Worm (Caenorhabditis elegans) whole organism, mixed stage, embryonic: ENCODE results near the gene ZK1086.3.
A peak's percentile ranks its signal among the peaks of the same experiment; 100 is the strongest.

Source experiments
- M03D4.4 ChIP-seq: sonication (generic microtip); optimal IDR thresholded peaks from 2 replicates; lab custom pipeline; 2017; ENCODE audit warnings: mild to moderate bottlenecking, missing genetic modification characterization, missing compliant biosample characterization
- bed-3 ChIP-seq: fragments of 200-800 bp; sonication (Bioruptor generic); optimal IDR thresholded peaks from 3 replicates; lab custom pipeline; 2018; ENCODE audit warnings: mild to moderate bottlenecking, missing genetic modification characterization, moderate library complexity, missing compliant biosample characterization
- ceh-39 ChIP-seq: fragments of 150-350 bp; optimal IDR thresholded peaks from 2 replicates; lab custom pipeline; 2014; ENCODE audit warnings: missing biosample characterization, missing genetic modification characterization
- ceh-43 ChIP-seq: fragments of 200-800 bp; sonication (Bioruptor generic); optimal IDR thresholded peaks from 2 replicates; lab custom pipeline; 2018; ENCODE audit warnings: mild to moderate bottlenecking, missing genetic modification characterization, moderate library complexity, missing compliant biosample characterization
- ceh-83 ChIP-seq: fragments of 200-800 bp; sonication (Bioruptor generic); optimal IDR thresholded peaks from 2 replicates; lab custom pipeline; 2018; ENCODE audit warnings: mild to moderate bottlenecking, missing genetic modification characterization, missing compliant biosample characterization
- ces-1 ChIP-seq: fragments of 150-350 bp; optimal IDR thresholded peaks from 2 replicates; lab custom pipeline; 2014; ENCODE audit warnings: missing biosample characterization, missing genetic modification reagents, missing genetic modification characterization
- cnd-1 ChIP-seq: fragments of 200-800 bp; sonication (Bioruptor generic); optimal IDR thresholded peaks from 2 replicates; lab custom pipeline; 2018; ENCODE audit warnings: mild to moderate bottlenecking, missing genetic modification characterization, missing compliant biosample characterization
- drap-1 ChIP-seq: fragments of 200-800 bp; sonication (Bioruptor generic); optimal IDR thresholded peaks from 3 replicates; lab custom pipeline; 2018; ENCODE audit warnings: mild to moderate bottlenecking, missing genetic modification characterization, missing compliant biosample characterization
- flh-1 ChIP-seq: fragments of 200-800 bp; sonication (Bioruptor generic); optimal IDR thresholded peaks from 2 replicates; lab custom pipeline; 2018; ENCODE audit warnings: mild to moderate bottlenecking, missing genetic modification characterization, moderate library complexity, missing compliant biosample characterization
- ham-2 ChIP-seq: fragments of 200-800 bp; sonication (Bioruptor generic); optimal IDR thresholded peaks from 2 replicates; lab custom pipeline; 2018; ENCODE audit warnings: mild to moderate bottlenecking, missing genetic modification characterization, missing compliant biosample characterization
- lin-13 ChIP-seq: fragments of 150-350 bp; optimal IDR thresholded peaks from 2 replicates; lab custom pipeline; 2014; ENCODE audit warnings: missing biosample characterization, missing genetic modification characterization
- lin-32 ChIP-seq: fragments of 200-800 bp; sonication (Bioruptor generic); optimal IDR thresholded peaks from 2 replicates; lab custom pipeline; 2018; ENCODE audit warnings: mild to moderate bottlenecking, missing genetic modification characterization, missing compliant biosample characterization
- mls-2 ChIP-seq: sonication (generic microtip); optimal IDR thresholded peaks from 2 replicates; lab custom pipeline; 2016; ENCODE audit warnings: mild to moderate bottlenecking, missing genetic modification characterization, moderate library complexity, missing compliant biosample characterization
- nhr-12 ChIP-seq: fragments of 150-350 bp; optimal IDR thresholded peaks from 2 replicates; lab custom pipeline; 2014; ENCODE audit warnings: missing biosample characterization, missing genetic modification characterization
- nhr-237 ChIP-seq: fragments of 150-350 bp; optimal IDR thresholded peaks from 2 replicates; lab custom pipeline; 2014; ENCODE audit warnings: missing biosample characterization, missing genetic modification characterization
- nhr-28 ChIP-seq: fragments of 150-350 bp; optimal IDR thresholded peaks from 2 replicates; lab custom pipeline; 2014; ENCODE audit warnings: missing biosample characterization, missing genetic modification characterization
- pha-4 ChIP-seq: fragments of 150-350 bp; optimal IDR thresholded peaks from 2 replicates; lab custom pipeline; 2018; ENCODE audit warnings: missing biosample characterization, missing genetic modification reagents, missing genetic modification characterization
- sem-2 ChIP-seq: fragments of 200-800 bp; sonication (Bioruptor generic); optimal IDR thresholded peaks from 2 replicates; lab custom pipeline; 2018; ENCODE audit warnings: mild to moderate bottlenecking, missing genetic modification characterization, missing compliant biosample characterization
- snpc-4 ChIP-seq: fragments of 150-350 bp; optimal IDR thresholded peaks from 2 replicates; lab custom pipeline; 2014; ENCODE audit warnings: missing biosample characterization, missing genetic modification characterization
- tbx-8 ChIP-seq: fragments of 200-800 bp; sonication (Bioruptor generic); optimal IDR thresholded peaks from 2 replicates; lab custom pipeline; 2018; ENCODE audit warnings: mild to moderate bottlenecking, missing genetic modification characterization, moderate library complexity, missing compliant biosample characterization
- unc-120 ChIP-seq: sonication (generic microtip); optimal IDR thresholded peaks from 2 replicates; lab custom pipeline; 2017; ENCODE audit warnings: missing genetic modification characterization, missing compliant biosample characterization; ENCODE audit not compliant: poor library complexity, severe bottlenecking
- unc-62 ChIP-seq: fragments of 150-350 bp; optimal IDR thresholded peaks from 2 replicates; lab custom pipeline; 2014; ENCODE audit warnings: missing biosample characterization, missing genetic modification reagents, missing genetic modification characterization
- zip-8 ChIP-seq: fragments of 150-350 bp; optimal IDR thresholded peaks from 2 replicates; lab custom pipeline; 2014; ENCODE audit warnings: missing biosample characterization, missing genetic modification characterization
- ztf-11 ChIP-seq: fragments of 150-350 bp; optimal IDR thresholded peaks from 2 replicates; lab custom pipeline; 2014; ENCODE audit warnings: missing biosample characterization, missing genetic modification characterization

The ZK1086.3 gene

DNA sequence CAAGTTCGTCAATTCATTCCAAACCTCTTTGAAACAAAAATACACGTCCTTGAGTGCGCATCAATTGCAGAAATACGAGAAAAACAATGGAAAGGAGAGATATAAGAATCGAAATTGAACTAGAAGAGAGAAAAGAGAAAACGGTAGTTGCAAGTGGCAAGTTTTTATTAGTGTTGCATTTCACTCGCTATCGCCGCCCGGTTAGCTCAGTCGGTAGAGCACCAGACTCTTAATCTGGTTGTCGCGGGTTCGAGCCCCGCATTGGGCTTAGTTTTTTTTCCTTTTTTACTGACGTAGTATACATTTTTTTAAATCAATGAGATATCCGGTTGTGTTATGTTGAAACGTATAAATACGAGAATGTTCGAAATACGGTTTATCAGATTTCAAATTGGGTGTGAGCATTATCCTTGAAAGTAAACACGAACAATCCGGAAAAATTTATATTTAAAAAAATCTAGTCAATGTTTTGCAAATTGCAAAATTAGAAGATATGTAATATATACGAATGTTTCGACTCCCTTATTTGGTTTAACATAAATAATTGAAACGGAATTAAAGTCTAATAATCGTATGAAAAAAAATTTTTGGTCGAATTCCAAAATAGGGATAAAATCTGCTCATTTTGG lies 9.1 kb upstream of the ZK1086.3 start:
- no peak for TF ChIP-seq cnd-1 (tag; lab: Kevin White, UChicago)
- TF ChIP-seq nhr-12 (tag; lab: Kevin White, UChicago), result no peak
- TF ChIP-seq ceh-39 (tag; lab: Kevin White, UChicago), result no peak
- TF ChIP-seq bed-3 (GFP tag; lab: Kevin White, UChicago), result peak; percentile 31
- no peak for TF ChIP-seq ham-2 (GFP tag; lab: Kevin White, UChicago)
- no peak for TF ChIP-seq pha-4 (tag; lab: Kevin White, UChicago)
- peak; percentile 9 for TF ChIP-seq M03D4.4
- no peak for TF ChIP-seq lin-32 (GFP tag; lab: Kevin White, UChicago)
- TF ChIP-seq flh-1 (GFP tag; lab: Kevin White, UChicago), result peak; percentile 0
- peak; percentile 19 for TF ChIP-seq unc-120 (tag; lab: Kevin White, UChicago)
- no peak for TF ChIP-seq drap-1 (GFP tag; lab: Kevin White, UChicago)
- no peak for TF ChIP-seq mls-2 (tag; lab: Kevin White, UChicago)

DNA sequence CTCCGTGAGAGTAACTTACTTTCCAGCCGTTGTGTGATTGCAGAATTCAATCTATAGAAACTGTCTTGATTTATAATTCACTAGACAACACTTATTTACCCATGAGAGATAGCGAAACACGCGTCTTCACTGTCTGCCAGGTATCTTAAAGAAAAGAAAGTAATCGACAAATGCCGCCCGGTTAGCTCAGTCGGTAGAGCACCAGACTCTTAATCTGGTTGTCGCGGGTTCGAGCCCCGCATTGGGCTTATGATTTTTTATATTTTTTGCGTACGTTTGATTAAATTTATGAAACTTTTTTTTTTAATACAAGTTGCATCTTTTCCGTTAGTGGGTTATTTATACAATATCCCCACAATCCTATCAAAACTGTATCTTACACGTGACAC lies 8.6 kb upstream of the ZK1086.3 start:
- no peak for TF ChIP-seq sem-2
- no peak for TF ChIP-seq tbx-8 (GFP tag; lab: Kevin White, UChicago)

DNA sequence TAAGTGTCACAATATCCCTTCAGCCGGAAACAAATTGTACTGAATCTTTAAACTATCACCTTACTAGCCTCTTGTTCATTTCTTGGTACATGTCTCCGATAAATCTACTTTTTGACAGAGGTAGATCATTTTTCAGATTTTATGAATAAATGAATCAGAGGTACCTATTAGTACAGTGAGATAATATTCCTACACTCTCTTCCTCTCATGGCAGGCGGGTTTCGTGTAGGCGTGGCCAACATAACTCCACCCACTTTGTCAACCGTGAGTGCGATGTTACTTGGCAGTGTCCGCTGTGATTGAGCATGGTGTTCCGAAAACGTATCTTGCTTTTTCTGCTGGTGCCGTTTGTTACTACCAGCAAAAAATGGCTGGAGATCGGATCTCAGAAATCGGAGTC lies 5.4 kb upstream of the ZK1086.3 start, which contains the start of gene F55F3.4:
Gene F55F3.4 (plus strand): TSS at position 301 of the 400 bp plus-strand sequence.
- no peak for TF ChIP-seq flh-1 (GFP tag; lab: Kevin White, UChicago)
- TF ChIP-seq, all 35 proteins: peak for 0

DNA sequence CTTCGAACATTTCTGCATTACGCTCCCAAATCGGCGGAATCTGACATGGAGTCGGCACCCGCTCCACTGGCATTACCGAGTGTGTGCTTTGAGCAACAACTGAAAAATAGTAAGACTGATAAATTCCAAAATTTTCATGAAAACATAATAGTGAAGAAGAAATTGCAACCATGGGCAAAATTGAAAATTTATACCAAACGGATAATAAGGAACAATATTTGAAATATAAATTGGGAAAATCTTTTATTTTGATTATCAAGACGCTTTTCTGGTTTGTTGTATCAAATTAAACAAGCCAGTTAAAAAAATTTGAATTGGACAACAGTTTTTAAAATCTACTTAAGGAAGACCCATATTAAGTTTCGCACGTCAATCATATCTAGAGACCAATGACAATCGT lies 2.9 kb downstream of the ZK1086.3 start, which contains the start of gene ZK1086.2:
Gene ZK1086.2 (minus strand): TSS at position 101 of the 400 bp plus-strand sequence.
- no peak for TF ChIP-seq ztf-11 (tag; lab: Kevin White, UChicago)
- no peak for TF ChIP-seq nhr-28 (tag; lab: Kevin White, UChicago)
- TF ChIP-seq nhr-237 (tag; lab: Kevin White, UChicago), result no peak
- TF ChIP-seq lin-13 (tag; lab: Kevin White, UChicago), result no peak
- TF ChIP-seq unc-62 (GFP tag; lab: Kevin White, UChicago), result no peak
- TF ChIP-seq bed-3 (GFP tag; lab: Kevin White, UChicago), result no peak
- no peak for TF ChIP-seq pha-4 (tag; lab: Kevin White, UChicago)
- no peak for TF ChIP-seq zip-8 (tag; lab: Kevin White, UChicago)

DNA sequence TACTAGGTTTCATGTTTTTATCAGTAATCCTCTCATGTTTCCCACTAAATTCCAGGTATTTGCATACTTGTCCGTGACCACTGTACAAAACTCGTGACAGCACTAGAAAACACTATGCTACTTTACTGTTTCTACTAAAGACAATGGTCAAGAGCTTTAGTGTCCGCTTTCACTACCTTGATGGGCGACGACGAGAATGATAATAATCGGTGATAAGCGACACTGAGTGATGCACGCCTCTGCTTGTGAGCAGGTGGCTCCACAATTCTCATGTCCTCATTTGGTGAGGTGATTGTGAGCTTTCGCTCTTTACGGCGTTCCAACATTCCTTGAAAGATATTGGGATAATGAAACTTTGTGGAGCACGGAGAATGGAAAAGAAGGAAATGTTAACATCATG lies 12.6 kb downstream of the ZK1086.3 start:
- TF ChIP-seq mls-2 (tag; lab: Kevin White, UChicago), result no peak
- no peak for TF ChIP-seq ceh-43 (GFP tag; lab: Kevin White, UChicago)
- TF ChIP-seq nhr-237 (tag; lab: Kevin White, UChicago), result no peak
- TF ChIP-seq pha-4 (tag; lab: Kevin White, UChicago), result no peak
- no peak for TF ChIP-seq snpc-4 (tag; lab: Kevin White, UChicago)

DNA sequence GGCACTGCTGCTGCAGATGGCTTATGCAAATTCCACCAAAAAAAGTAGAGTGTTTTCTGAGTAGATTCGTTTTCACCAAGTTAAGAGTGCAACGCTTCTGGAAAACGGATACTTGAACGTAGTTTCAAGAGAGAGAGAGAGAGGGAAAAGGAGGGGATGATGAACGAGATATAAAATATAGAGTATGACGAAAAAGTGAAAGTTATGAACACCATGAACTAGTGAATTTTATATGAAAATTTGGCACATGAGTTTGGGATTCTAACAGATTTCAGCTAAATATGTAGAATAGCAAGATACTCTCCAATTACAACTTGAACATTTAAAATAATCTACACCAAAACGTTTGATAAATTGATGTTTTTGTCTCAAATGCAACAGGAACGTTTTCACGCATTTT lies 19.1 kb downstream of the ZK1086.3 start, which contains the start of gene obr-3:
Gene obr-3 (minus strand): TSS at position 101 of the 400 bp plus-strand sequence.
- no peak for TF ChIP-seq pha-4 (tag; lab: Kevin White, UChicago)

DNA sequence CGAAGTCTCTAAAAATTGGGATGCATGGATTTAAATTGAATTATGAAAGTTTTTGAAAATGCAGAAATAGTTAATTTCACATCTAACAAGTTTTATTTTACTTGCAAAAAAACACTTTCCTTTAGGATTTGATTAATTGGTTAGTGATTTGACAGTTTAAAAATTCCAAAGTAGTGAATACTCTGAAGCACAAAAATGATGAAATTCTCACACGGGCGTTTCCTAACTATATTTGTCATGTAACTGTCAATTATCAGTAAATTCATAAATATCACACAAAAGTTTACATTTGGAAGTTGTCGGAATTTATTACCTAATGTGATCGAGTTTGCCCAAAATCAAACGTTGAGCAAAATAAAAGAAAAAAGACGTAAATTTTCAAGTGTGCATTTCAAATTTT lies 20.5 kb downstream of the ZK1086.3 start:
- TF ChIP-seq pha-4 (tag; lab: Kevin White, UChicago) (no peak), cnd-1 (tag; lab: Kevin White, UChicago) (no peak), ceh-83 (no peak), ces-1 (GFP tag; lab: Kevin White, UChicago) (no peak), ztf-11 (tag; lab: Kevin White, UChicago) (no peak), unc-62 (GFP tag; lab: Kevin White, UChicago) (no peak)

DNA sequence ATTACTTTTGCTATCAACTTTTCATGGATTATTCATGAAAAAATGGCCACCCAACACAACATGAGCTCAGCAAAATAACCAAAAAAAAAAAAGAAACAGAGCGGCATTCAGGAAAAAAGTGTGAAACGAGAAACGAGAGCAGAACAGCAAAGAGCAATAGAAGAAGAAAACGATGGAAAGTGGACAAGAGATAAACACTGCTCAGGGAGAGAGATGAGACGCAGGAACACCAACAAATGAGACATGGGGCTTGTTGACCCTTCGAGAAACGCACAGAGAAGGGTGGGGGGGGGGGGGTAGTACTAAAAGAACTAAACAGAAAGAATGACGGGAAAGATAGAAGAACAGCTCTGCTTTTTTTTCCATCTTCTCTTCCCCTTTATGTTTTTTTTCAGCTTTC lies 21.3 kb downstream of the ZK1086.3 start:
- TF ChIP-seq bed-3 (GFP tag; lab: Kevin White, UChicago), result no peak
